Fruit fly (Drosophila melanogaster) whole organism, embryonic: Measurements from ENCODE around the gene CG34181.
A peak's percentile ranks its signal among the peaks of the same experiment; 100 is the strongest.

ENCODE experiments used
- Ada2b ChIP-seq: fragments of 200-800 bp; sonication (Bioruptor generic); IDR thresholded peaks from 2 replicates; pipeline ENCODE4 v1.3.6; 2022; ENCODE audit warnings: missing biosample characterization, missing genetic modification characterization
- BEAF-32 ChIP-seq: fragments of 200-800 bp; sonication (Bioruptor generic); optimal IDR thresholded peaks from 3 replicates; lab custom pipeline; 2017; ENCODE audit warnings: missing biosample characterization, missing genetic modification characterization, mild to moderate bottlenecking, moderate library complexity, missing genetic modification reagents
- CG1024 ChIP-seq: fragments of 200-800 bp; sonication (Bioruptor generic); IDR thresholded peaks from 2 replicates; pipeline ENCODE4 v1.3.6; 2022; ENCODE audit warnings: missing biosample characterization, missing genetic modification characterization
- CG11456 ChIP-seq: fragments of 200-800 bp; sonication (Bioruptor generic); IDR thresholded peaks from 3 replicates; pipeline ENCODE4 v1.3.6; 2022; ENCODE audit warnings: missing biosample characterization, missing genetic modification characterization
- CG11695 ChIP-seq: fragments of 200-800 bp; sonication (Bioruptor generic); IDR thresholded peaks from 3 replicates; pipeline ENCODE4 v1.3.6; 2022; ENCODE audit warnings: missing biosample characterization, missing genetic modification characterization
- CG12219 ChIP-seq: fragments of 200-800 bp; sonication (Bioruptor generic); optimal IDR thresholded peaks from 3 replicates; lab custom pipeline; 2018; ENCODE audit warnings: missing biosample characterization, mild to moderate bottlenecking, missing genetic modification characterization
- CG13775 ChIP-seq: fragments of 200-800 bp; sonication (Bioruptor generic); optimal IDR thresholded peaks from 3 replicates; lab custom pipeline; 2017; ENCODE audit warnings: missing biosample characterization, mild to moderate bottlenecking, missing genetic modification characterization
- CG14860 ChIP-seq: fragments of 200-800 bp; sonication (Bioruptor generic); IDR thresholded peaks from 3 replicates; pipeline ENCODE4 v1.3.6; 2022; ENCODE audit warnings: missing biosample characterization, missing genetic modification characterization; ENCODE audit not compliant: partially characterized antibody
- CG17361 ChIP-seq: fragments of 200-800 bp; sonication (Bioruptor generic); IDR thresholded peaks from 3 replicates; pipeline ENCODE4 v1.3.6; 2022; ENCODE audit warnings: missing biosample characterization, missing genetic modification characterization
- CG17385 ChIP-seq: fragments of 200-800 bp; sonication (Bioruptor generic); optimal IDR thresholded peaks from 3 replicates; lab custom pipeline; 2018; ENCODE audit warnings: missing biosample characterization, mild to moderate bottlenecking, missing genetic modification characterization
- CG1832 ChIP-seq: fragments of 200-800 bp; sonication (Bioruptor generic); optimal IDR thresholded peaks from 2 replicates; lab custom pipeline; 2017; ENCODE audit warnings: missing biosample characterization, mild to moderate bottlenecking, missing genetic modification characterization, inconsistent platforms
- CG2129 ChIP-seq: fragments of 200-800 bp; sonication (Bioruptor generic); IDR thresholded peaks from 2 replicates; pipeline ENCODE4 v1.3.6; 2022; ENCODE audit warnings: missing biosample characterization, missing genetic modification characterization; ENCODE audit not compliant: partially characterized antibody
- CG31441 ChIP-seq: fragments of 200-800 bp; sonication (Bioruptor generic); IDR thresholded peaks from 2 replicates; pipeline ENCODE4 v1.3.6; 2022; ENCODE audit warnings: missing biosample characterization, missing genetic modification characterization
- CG3847 ChIP-seq: fragments of 200-800 bp; sonication (Bioruptor generic); IDR thresholded peaks from 2 replicates; pipeline ENCODE4 v1.3.6; 2022; ENCODE audit warnings: missing biosample characterization, missing genetic modification characterization
- CG4404 ChIP-seq: fragments of 200-800 bp; sonication (Bioruptor generic); IDR thresholded peaks from 2 replicates; pipeline ENCODE4 v1.3.6; 2022; ENCODE audit warnings: missing biosample characterization, missing genetic modification characterization
- CG6272 ChIP-seq: fragments of 200-800 bp; sonication (Bioruptor generic); IDR thresholded peaks from 2 replicates; pipeline ENCODE4 v1.3.6; 2022; ENCODE audit warnings: missing biosample characterization, missing genetic modification characterization
- CG7357 ChIP-seq: fragments of 200-800 bp; sonication (Bioruptor generic); IDR thresholded peaks from 3 replicates; pipeline ENCODE4 v1.3.6; 2022; ENCODE audit warnings: missing biosample characterization, missing genetic modification characterization
- CG7839 ChIP-seq: fragments of 200-800 bp; sonication (Bioruptor generic); optimal IDR thresholded peaks from 3 replicates; lab custom pipeline; 2018; ENCODE audit warnings: missing biosample characterization, mild to moderate bottlenecking, missing genetic modification characterization, moderate library complexity
- CG9727 ChIP-seq: fragments of 200-800 bp; sonication (Bioruptor generic); optimal IDR thresholded peaks from 3 replicates; lab custom pipeline; 2017; ENCODE audit warnings: missing biosample characterization, mild to moderate bottlenecking, missing genetic modification characterization
- CG9932 ChIP-seq: fragments of 200-800 bp; sonication (Bioruptor generic); IDR thresholded peaks from 2 replicates; pipeline ENCODE4 v1.3.6; 2022; ENCODE audit warnings: missing biosample characterization, missing genetic modification characterization
- CoRest ChIP-seq: fragments of 200-800 bp; sonication (Bioruptor generic); optimal IDR thresholded peaks from 3 replicates; lab custom pipeline; 2018; ENCODE audit warnings: missing biosample characterization, mild to moderate bottlenecking, missing genetic modification characterization, moderate library complexity
- Doc2 ChIP-seq: fragments of 200-800 bp; sonication (Bioruptor generic); IDR thresholded peaks from 2 replicates; pipeline ENCODE4 v1.3.6; 2022; ENCODE audit warnings: missing biosample characterization, missing genetic modification characterization
- Dref ChIP-seq: fragments of 200-800 bp; sonication (Bioruptor generic); IDR thresholded peaks from 2 replicates; pipeline ENCODE4 v1.3.6; 2022; ENCODE audit warnings: missing biosample characterization, missing genetic modification characterization
- E2f1 ChIP-seq: fragments of 200-800 bp; sonication (Bioruptor generic); IDR thresholded peaks from 2 replicates; pipeline ENCODE4 v1.3.6; 2022; ENCODE audit warnings: missing biosample characterization, missing genetic modification characterization
- H2.0 ChIP-seq: fragments of 200-800 bp; sonication (Bioruptor generic); IDR thresholded peaks from 2 replicates; pipeline ENCODE4 v1.3.6; 2022; ENCODE audit warnings: missing biosample characterization, missing genetic modification characterization
- HLH4C ChIP-seq: fragments of 200-800 bp; sonication (Bioruptor generic); IDR thresholded peaks from 3 replicates; pipeline ENCODE4 v1.3.6; 2022; ENCODE audit warnings: missing biosample characterization, missing genetic modification characterization; ENCODE audit not compliant: partially characterized antibody
- Hr39 ChIP-seq: fragments of >200 bp; optimal IDR thresholded peaks from 2 replicates; lab custom pipeline; 2017
- Nf-YA ChIP-seq: fragments of 200-800 bp; sonication (Bioruptor generic); IDR thresholded peaks from 2 replicates; pipeline ENCODE4 v1.3.6; 2022; ENCODE audit warnings: missing biosample characterization, missing genetic modification characterization
- Ravus ChIP-seq: fragments of 200-800 bp; sonication (Bioruptor generic); IDR thresholded peaks from 2 replicates; pipeline ENCODE4 v1.3.6; 2022; ENCODE audit warnings: missing biosample characterization, missing genetic modification characterization
- Rfx ChIP-seq: fragments of 200-800 bp; sonication (Bioruptor generic); IDR thresholded peaks from 2 replicates; pipeline ENCODE4 v1.3.6; 2022; ENCODE audit warnings: missing biosample characterization, missing genetic modification characterization
- Side ChIP-seq: fragments of 200-800 bp; sonication (Bioruptor generic); optimal IDR thresholded peaks from 2 replicates; lab custom pipeline; 2016; ENCODE audit warnings: missing biosample characterization, missing genetic modification characterization
- abd-A ChIP-seq: fragments of 200-800 bp; sonication (Bioruptor generic); optimal IDR thresholded peaks from 3 replicates; lab custom pipeline; 2019; ENCODE audit warnings: missing biosample characterization, mild to moderate bottlenecking, missing genetic modification characterization, moderate library complexity
- amos ChIP-seq: fragments of 200-800 bp; sonication (Bioruptor generic); IDR thresholded peaks from 2 replicates; pipeline ENCODE4 v1.3.6; 2022; ENCODE audit warnings: missing biosample characterization, missing genetic modification characterization; ENCODE audit not compliant: partially characterized antibody
- ase ChIP-seq: fragments of 200-800 bp; sonication (Bioruptor generic); IDR thresholded peaks from 3 replicates; pipeline ENCODE4 v1.3.6; 2022; ENCODE audit warnings: missing biosample characterization, missing genetic modification characterization
- cas ChIP-seq: fragments of 200-800 bp; sonication (Bioruptor generic); IDR thresholded peaks from 2 replicates; pipeline ENCODE4 v1.3.6; 2022; ENCODE audit warnings: missing biosample characterization, missing genetic modification characterization
- emc ChIP-seq: fragments of 200-800 bp; sonication (Bioruptor generic); optimal IDR thresholded peaks from 2 replicates; lab custom pipeline; 2016; ENCODE audit warnings: missing biosample characterization, missing genetic modification characterization
- eyg ChIP-seq: fragments of 200-800 bp; sonication (Bioruptor generic); optimal IDR thresholded peaks from 3 replicates; lab custom pipeline; 2016; ENCODE audit warnings: missing biosample characterization, missing genetic modification characterization
- inv ChIP-seq: fragments of 200-800 bp; sonication (Bioruptor generic); IDR thresholded peaks from 2 replicates; pipeline ENCODE4 v1.3.6; 2022; ENCODE audit warnings: missing biosample characterization, missing genetic modification characterization; ENCODE audit not compliant: partially characterized antibody
- jigr1 ChIP-seq: fragments of 200-800 bp; sonication (Bioruptor generic); IDR thresholded peaks from 3 replicates; pipeline ENCODE4 v1.3.6; 2022; ENCODE audit warnings: missing biosample characterization, missing genetic modification characterization
- pan ChIP-seq, 4 experiments: fragments of >200 bp in 3 of 4; fragments of 200-800 bp in 1 of 4; sonication (Bioruptor generic) in 1 of 4; optimal IDR thresholded peaks in 3 of 4; IDR thresholded peaks in 1 of 4; 2 replicates each; pipeline versions ENCODE4 v1.3.6 to Lab custom; 2017 to 2022; ENCODE audit warnings: missing biosample characterization in 2 of 4, missing genetic modification characterization in 2 of 4, mixed read lengths in 1 of 4
- peb ChIP-seq: fragments of 200-800 bp; sonication (Bioruptor generic); IDR thresholded peaks from 2 replicates; pipeline ENCODE4 v1.3.6; 2022; ENCODE audit warnings: missing biosample characterization, missing genetic modification characterization
- scrt ChIP-seq: fragments of 200-800 bp; sonication (Bioruptor generic); optimal IDR thresholded peaks from 2 replicates; lab custom pipeline; 2018; ENCODE audit warnings: missing biosample characterization, mild to moderate bottlenecking, missing genetic modification characterization, moderate library complexity
- slbo ChIP-seq: fragments of 200-800 bp; sonication (Bioruptor generic); IDR thresholded peaks from 2 replicates; pipeline ENCODE4 v1.3.6; 2022; ENCODE audit warnings: missing biosample characterization, missing genetic modification characterization
- sug ChIP-seq: fragments of 200-800 bp; optimal IDR thresholded peaks from 2 replicates; lab custom pipeline; 2019; ENCODE audit warnings: missing biosample characterization, mild to moderate bottlenecking, missing genetic modification characterization, moderate library complexity
- tx ChIP-seq: fragments of 200-800 bp; sonication (Bioruptor generic); optimal IDR thresholded peaks from 2 replicates; lab custom pipeline; 2016; ENCODE audit warnings: missing biosample characterization, missing genetic modification characterization
- vfl ChIP-seq: fragments of 200-800 bp; sonication (Bioruptor generic); optimal IDR thresholded peaks from 2 replicates; lab custom pipeline; 2016; ENCODE audit warnings: missing biosample characterization, missing genetic modification characterization
- wdn ChIP-seq: fragments of 200-800 bp; sonication (Bioruptor generic); IDR thresholded peaks from 2 replicates; pipeline ENCODE4 v1.3.6; 2022; ENCODE audit warnings: missing biosample characterization, missing genetic modification characterization

CG34181 gene

dm6 chr2L:9350170-9350569 lies 17.3 kb upstream of the CG34181 start, which contains the start of gene CG13110:
CG13110 (plus strand) TSS chr2L:9350470.
- TF ChIP-seq CG12219: no peak
- TF ChIP-seq ase (GFP tag; lab: Robert Waterston, UW): no peak
- TF ChIP-seq CG7839 (tag; lab: Kevin White, UChicago): no peak
- TF ChIP-seq CG17385 (GFP tag; lab: Kevin White, UChicago): no peak
- TF ChIP-seq CG13775 (GFP tag; lab: Kevin White, UChicago): no peak
- TF ChIP-seq vfl (GFP tag; lab: Kevin White, UChicago): no peak
- TF ChIP-seq emc (GFP tag; lab: Kevin White, UChicago): no peak
- TF ChIP-seq CoRest (tag; lab: Kevin White, UChicago): no peak
- TF ChIP-seq Rfx (GFP tag; lab: Robert Waterston, UW): no peak
- no peak for TF ChIP-seq CG31441 (GFP tag; lab: Robert Waterston, UW)
- TF ChIP-seq Ada2b (GFP tag; lab: Robert Waterston, UW): no peak

- TF ChIP-seq peb (no peak), abd-A (peak; percentile 52), CG2129 (GFP tag; lab: Robert Waterston, UW) (no peak)
- TF ChIP-seq, all 482 proteins: peak for 1
These were observed 2.3 kb downstream of the CG34181 start for dm6 chr2L:9369724-9370123.

- TF ChIP-seq CG9727 (no peak), CG1024 (GFP tag; lab: Robert Waterston, UW) (no peak), CG7357 (GFP tag; lab: Robert Waterston, UW) (0 out of 3 replicates have a peak, but pooled peaks have one; percentile 22), H2.0 (no peak), BEAF-32 (GFP tag; lab: Kevin White, UChicago) (no peak), amos (no peak), HLH4C (GFP tag; lab: Robert Waterston, UW) (no peak), Ravus (GFP tag; lab: Robert Waterston, UW) (no peak), scrt (GFP tag; lab: Kevin White, UChicago) (no peak), Dref (GFP tag; lab: Robert Waterston, UW) (0 out of 2 replicates have a peak, but pooled peaks have one; percentile 21), wdn (GFP tag; lab: Robert Waterston, UW) (no peak), CG3847 (GFP tag; lab: Robert Waterston, UW) (no peak), sug (tag; lab: Kevin White, UChicago) (no peak), slbo (GFP tag; lab: Robert Waterston, UW) (0 out of 2 replicates have a peak, but pooled peaks have one; percentile 28), ase (GFP tag; lab: Robert Waterston, UW) (no peak), CG1832 (GFP tag; lab: Kevin White, UChicago) (peak; percentile 7), pan (optimal IDR thresholded peaks at IDR 0.05; lab: Kevin White, UChicago) (no peak), pan (GFP tag; optimal IDR thresholded peaks at IDR 0.05 in 1 of 2, IDR thresholded peaks at IDR 0.05 in 1 of 2) (no peak), jigr1 (GFP tag; lab: Robert Waterston, UW) (0 out of 3 replicates have a peak, but pooled peaks have one; percentile 22), Side (GFP tag; lab: Kevin White, UChicago) (no peak), E2f1 (GFP tag; lab: Robert Waterston, UW) (no peak), cas (GFP tag; lab: Robert Waterston, UW) (no peak), Hr39 (peak; percentile 94), CG9932 (GFP tag; lab: Robert Waterston, UW) (0 out of 2 replicates have a peak, but pooled peaks have one; percentile 24), Nf-YA (0 out of 2 replicates have a peak, but pooled peaks have one; percentile 15), CG17361 (GFP tag; lab: Robert Waterston, UW) (no peak), CG11695 (GFP tag; lab: Robert Waterston, UW) (no peak), CG6272 (GFP tag; lab: Robert Waterston, UW) (0 out of 2 replicates have a peak, but pooled peaks have one; percentile 35), CG4404 (0 out of 2 replicates have a peak, but pooled peaks have one; percentile 32), eyg (no peak), tx (GFP tag; lab: Kevin White, UChicago) (no peak), CG11456 (GFP tag; lab: Robert Waterston, UW) (0 out of 3 replicates have a peak, but pooled peaks have one; percentile 44), inv (GFP tag; lab: Robert Waterston, UW) (no peak), Doc2 (0 out of 2 replicates have a peak, but pooled peaks have one; percentile 7), CG14860 (GFP tag; lab: Robert Waterston, UW) (no peak)
- TF ChIP-seq, all 482 proteins: peak for 12
These were observed 10.3 kb downstream of the CG34181 start for dm6 chr2L:9377789-9378188.
